Worm (Caenorhabditis elegans) whole organism, L4/young adult: ENCODE results near the gene Y39F10C.3.

Experiments
- W03F9.2 ChIP-seq: fragments of 150-350 bp; optimal IDR thresholded peaks from 2 replicates; lab custom pipeline; 2014; ENCODE audit warnings: missing biosample characterization, missing genetic modification characterization
- dao-5 ChIP-seq: sonication (generic microtip); optimal IDR thresholded peaks from 2 replicates; lab custom pipeline; 2016; ENCODE audit warnings: missing genotype, missing genetic modification characterization, moderate library complexity, missing compliant biosample characterization
- him-1 ChIP-seq: sonication (generic microtip); optimal IDR thresholded peaks from 2 replicates; lab custom pipeline; 2016; ENCODE audit warnings: missing genotype, missing genetic modification reagents, missing genetic modification characterization, missing compliant biosample characterization

- no peak for TF ChIP-seq W03F9.2
- TF ChIP-seq dao-5 (tag; lab: Kevin White, UChicago) = no peak
- TF ChIP-seq him-1 (tag; lab: Kevin White, UChicago) = no peak
These were observed 22.9 kb upstream of the Y39F10C.3 start for ce11 chrII:651324-651723.
